Fruit fly (Drosophila melanogaster): ENCODE results near the gene CG17637.

Gene CG17637

dm6 chr3L:20517897-20518804 is 14.2 kb downstream of the CG17637 start:
- peak; percentile 35 for TF ChIP-seq Sp1 (GFP tag; optimal IDR thresholded peaks at IDR 0.05)
- no peak for TF ChIP-seq Abd-B (GFP tag; optimal IDR thresholded peaks at IDR 0.05)
- TF ChIP-seq jim (GFP tag; optimal IDR thresholded peaks at IDR 0.05): peak; percentile 82
- no peak for TF ChIP-seq sage (GFP tag; optimal IDR thresholded peaks at IDR 0.05)
- peak; percentile 11 for TF ChIP-seq woc (GFP tag; optimal IDR thresholded peaks at IDR 0.05)
- peak; percentile 11 for TF ChIP-seq Mio (GFP tag; optimal IDR thresholded peaks at IDR 0.05)
- peak; percentile 24 for TF ChIP-seq Hnf4 (GFP tag; optimal IDR thresholded peaks at IDR 0.05)
- no peak for TF ChIP-seq CG32264 (GFP tag; optimal IDR thresholded peaks at IDR 0.05)
- TF ChIP-seq Rel (GFP tag; optimal IDR thresholded peaks at IDR 0.05): no peak
- peak; percentile 85 for TF ChIP-seq Rel (tag; optimal IDR thresholded peaks at IDR 0.05)
- TF ChIP-seq Hr78 (GFP tag; optimal IDR thresholded peaks at IDR 0.05): no peak
- peak; percentile 13 for TF ChIP-seq Hr83 (GFP tag; optimal IDR thresholded peaks at IDR 0.05; ENCODE audit: poor library complexity, severe bottlenecking)
- TF ChIP-seq h (GFP tag; optimal IDR thresholded peaks at IDR 0.05): peak; percentile 32
- TF ChIP-seq br (GFP tag; optimal IDR thresholded peaks at IDR 0.05): peak; percentile 39
- TF ChIP-seq psq (GFP tag; optimal IDR thresholded peaks at IDR 0.05): peak; percentile 100
- TF ChIP-seq Dif (GFP tag; optimal IDR thresholded peaks at IDR 0.05; ENCODE audit: partially characterized antibody): peak; percentile 36
- TF ChIP-seq OdsH (GFP tag; optimal IDR thresholded peaks at IDR 0.05): peak; percentile 52
- TF ChIP-seq HLH106 (tag; optimal IDR thresholded peaks at IDR 0.05): peak; percentile 49
- peak; percentile 78 for TF ChIP-seq fru (GFP tag; optimal IDR thresholded peaks at IDR 0.05)
- peak; percentile 67 for TF ChIP-seq ey (GFP tag; optimal IDR thresholded peaks at IDR 0.05)
- TF ChIP-seq rgr (GFP tag; optimal IDR thresholded peaks at IDR 0.05): peak; percentile 54
- peak; percentile 41 for TF ChIP-seq tai (GFP tag; optimal IDR thresholded peaks at IDR 0.05)
- TF ChIP-seq dmrt93B (GFP tag; optimal IDR thresholded peaks at IDR 0.05): peak; percentile 8
- TF ChIP-seq foxo (GFP tag; optimal IDR thresholded peaks at IDR 0.05): peak; percentile 56 to 60
- TF ChIP-seq Jra (GFP tag; optimal IDR thresholded peaks at IDR 0.05): no peak

DNA sequence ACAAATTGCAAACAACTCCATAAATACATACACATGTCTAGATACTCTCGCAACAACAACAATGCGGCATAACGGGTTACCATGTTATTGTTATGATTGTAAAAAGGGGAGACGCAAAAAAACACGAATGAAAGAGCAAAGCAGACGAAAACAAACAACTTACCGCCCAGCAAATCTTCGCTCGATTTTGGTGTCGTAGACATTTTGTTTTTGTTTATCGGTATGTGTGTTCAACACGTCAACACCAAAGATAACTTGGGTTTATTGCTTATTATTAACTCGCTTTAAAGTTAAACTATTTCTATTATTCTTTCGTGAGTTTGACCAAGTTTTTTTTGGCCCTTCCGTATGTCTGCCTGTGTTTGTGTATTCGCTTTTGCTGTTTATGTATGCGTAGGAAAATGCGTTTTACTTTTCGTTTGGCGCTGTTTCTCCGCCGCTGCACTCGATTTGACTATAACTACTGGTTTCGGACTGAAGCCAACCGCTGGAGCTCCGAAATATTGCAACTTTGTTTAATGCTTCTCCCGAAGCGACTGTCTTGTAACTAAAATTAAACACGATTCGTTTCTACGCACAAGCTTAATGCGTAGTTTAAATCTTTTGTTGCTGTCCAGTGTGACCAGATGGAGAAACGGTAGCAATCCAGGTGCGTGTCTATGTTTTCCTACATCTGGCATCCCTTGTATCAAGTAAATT is 15.0 kb downstream of the CG17637 start, which contains the start of gene BNIP3:
TSS of gene BNIP3 (minus strand) at position 589 of the 699 bp plus-strand sequence.
- TF ChIP-seq Dfd (GFP tag; optimal IDR thresholded peaks at IDR 0.05) (no peak), Myc (optimal IDR thresholded peaks at IDR 0.05) (no peak), Sp1 (GFP tag; optimal IDR thresholded peaks at IDR 0.05) (peak; percentile 32), usp (GFP tag; optimal IDR thresholded peaks at IDR 0.05) (no peak), Rel (GFP tag; optimal IDR thresholded peaks at IDR 0.05) (no peak), Rel (tag; optimal IDR thresholded peaks at IDR 0.05) (peak; percentile 46), tai (GFP tag; optimal IDR thresholded peaks at IDR 0.05) (no peak), sage (GFP tag; optimal IDR thresholded peaks at IDR 0.05) (no peak), lola (GFP tag; optimal IDR thresholded peaks at IDR 0.05) (no peak), h (GFP tag; optimal IDR thresholded peaks at IDR 0.05) (no peak), dmrt93B (GFP tag; optimal IDR thresholded peaks at IDR 0.05) (no peak), foxo (GFP tag; optimal IDR thresholded peaks at IDR 0.05) (no peak), CG32264 (GFP tag; optimal IDR thresholded peaks at IDR 0.05) (no peak), CG9705 (GFP tag; optimal IDR thresholded peaks at IDR 0.05) (no peak), HLH106 (tag; optimal IDR thresholded peaks at IDR 0.05) (no peak), dsf (GFP tag; optimal IDR thresholded peaks at IDR 0.05; ENCODE audit: borderline replicate concordance) (no peak), GATAd (GFP tag; optimal IDR thresholded peaks at IDR 0.05) (no peak), CrebA (GFP tag; optimal IDR thresholded peaks at IDR 0.05; ENCODE audit: borderline replicate concordance) (no peak), Hnf4 (GFP tag; optimal IDR thresholded peaks at IDR 0.05) (no peak), jim (GFP tag; optimal IDR thresholded peaks at IDR 0.05) (no peak), sv (GFP tag; optimal IDR thresholded peaks at IDR 0.05) (no peak), Jra (GFP tag; optimal IDR thresholded peaks at IDR 0.05) (no peak), br (GFP tag; optimal IDR thresholded peaks at IDR 0.05) (peak; percentile 17), rgr (GFP tag; optimal IDR thresholded peaks at IDR 0.05) (no peak), psq (GFP tag; optimal IDR thresholded peaks at IDR 0.05) (peak; percentile 98), dl (GFP tag; optimal IDR thresholded peaks at IDR 0.05; ENCODE audit: insufficient read depth in 1 of 2, partially characterized antibody in 2 of 2) (peak in 1 of 2 experiments; percentile 21), Mio (GFP tag; optimal IDR thresholded peaks at IDR 0.05) (no peak), Hr83 (GFP tag; optimal IDR thresholded peaks at IDR 0.05; ENCODE audit: poor library complexity, severe bottlenecking) (peak; percentile 46), fru (GFP tag; optimal IDR thresholded peaks at IDR 0.05) (peak; percentile 7), pan (optimal IDR thresholded peaks at IDR 0.05) (no peak), ey (GFP tag; optimal IDR thresholded peaks at IDR 0.05) (no peak), Vsx2 (GFP tag; optimal IDR thresholded peaks at IDR 0.05; ENCODE audit: partially characterized antibody) (no peak), OdsH (GFP tag; optimal IDR thresholded peaks at IDR 0.05) (no peak), woc (GFP tag; optimal IDR thresholded peaks at IDR 0.05) (no peak), brk (GFP tag; optimal IDR thresholded peaks at IDR 0.05) (no peak), Dif (GFP tag; optimal IDR thresholded peaks at IDR 0.05; ENCODE audit: partially characterized antibody) (no peak), N (GFP tag; optimal IDR thresholded peaks at IDR 0.05) (no peak), Hr78 (GFP tag; optimal IDR thresholded peaks at IDR 0.05) (no peak), Abd-B (GFP tag; optimal IDR thresholded peaks at IDR 0.05) (no peak)

All from whole organism, wandering third instar larva.